Worm (Caenorhabditis elegans): Measurements from ENCODE around the gene ZK1128.7.
A peak's percentile ranks its signal among the peaks of the same experiment; 100 is the strongest.

DNA sequence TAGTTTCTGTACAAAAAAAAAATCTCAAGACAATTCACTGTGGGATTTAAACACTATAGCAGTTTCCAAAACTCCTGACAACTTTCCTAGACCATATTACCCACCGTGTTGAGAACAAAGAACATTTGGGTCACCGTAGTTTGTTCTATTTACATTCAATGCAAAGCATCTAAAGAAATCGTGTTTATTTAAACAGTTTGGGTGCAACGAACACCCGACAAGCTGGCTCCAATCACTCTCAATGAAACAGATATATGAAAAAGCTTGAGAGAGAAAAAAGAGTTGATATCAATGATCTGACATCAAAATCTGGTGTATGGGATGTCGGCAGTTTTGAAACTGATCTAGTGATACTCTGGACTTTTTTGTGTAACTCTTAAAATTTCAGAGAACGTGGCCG lies 18.2 kb downstream of the ZK1128.7 start:
- TF ChIP-seq pha-4 (GFP tag; IDR thresholded peaks at IDR 0.05), result no peak
- peak; percentile 2 for TF ChIP-seq pha-4 (tag; optimal IDR thresholded peaks at IDR 0.05)
- no peak for TF ChIP-seq unc-62 (GFP tag; optimal IDR thresholded peaks at IDR 0.05 in 1 of 2)
- TF ChIP-seq unc-62 (tag; optimal IDR thresholded peaks at IDR 0.05), result no peak
- no peak for TF ChIP-seq ztf-7 (tag; optimal IDR thresholded peaks at IDR 0.05)
- TF ChIP-seq arid-1 (GFP tag; conservative IDR thresholded peaks at IDR 0.05), result no peak
- no peak for TF ChIP-seq mes-2 (tag; optimal IDR thresholded peaks at IDR 0.05; ENCODE audit: poor library complexity, severe bottlenecking)
- no peak for TF ChIP-seq F37D6.2 (tag; optimal IDR thresholded peaks at IDR 0.05)
- no peak for TF ChIP-seq R02D3.7 (tag; optimal IDR thresholded peaks at IDR 0.05)
